Fruit fly (Drosophila melanogaster) whole organism, adult: Measurements from ENCODE around the gene CG17598.

Experiments used
- CG7045 ChIP-seq: fragments of 200-800 bp; sonication (Bioruptor generic); optimal IDR thresholded peaks from 2 replicates; lab custom pipeline; 2017; ENCODE audit warnings: missing biosample characterization, mild to moderate bottlenecking, missing genetic modification characterization
- CG7101 ChIP-seq: fragments of 200-800 bp; sonication (Bioruptor generic); optimal IDR thresholded peaks from 2 replicates; lab custom pipeline; 2018; ENCODE audit warnings: missing biosample characterization, mild to moderate bottlenecking, missing genetic modification characterization, moderate library complexity
- pad ChIP-seq: fragments of 200-800 bp; sonication (Bioruptor generic); optimal IDR thresholded peaks from 3 replicates; lab custom pipeline; 2017; ENCODE audit warnings: missing biosample characterization, missing genetic modification characterization, mild to moderate bottlenecking, moderate library complexity, missing genetic modification reagents

- TF ChIP-seq CG7045 (GFP tag; lab: Kevin White, UChicago) (no peak), CG7101 (tag; lab: Kevin White, UChicago) (no peak), pad (GFP tag; lab: Kevin White, UChicago) (no peak)
Observed at dm6 chrX:22582909-22583308, 42.7 kb upstream of the CG17598 start.
